Fruit fly (Drosophila melanogaster) whole organism, embryonic: ENCODE results near the gene CG31100.

Experiments used
- CG15514 ChIP-seq: fragments of 200-800 bp; sonication (Bioruptor generic); optimal IDR thresholded peaks from 3 replicates; lab custom pipeline; 2017; ENCODE audit warnings: missing biosample characterization, missing genetic modification characterization, mild to moderate bottlenecking, moderate library complexity, missing genetic modification reagents
- CG8765 ChIP-seq: fragments of 200-800 bp; sonication (Bioruptor generic); IDR thresholded peaks from 2 replicates; pipeline ENCODE4 v1.3.6; 2022; ENCODE audit warnings: missing biosample characterization, missing genetic modification characterization
- Lim3 ChIP-seq: fragments of 200-800 bp; sonication (Bioruptor generic); IDR thresholded peaks from 2 replicates; pipeline ENCODE4 v1.3.6; 2022; ENCODE audit warnings: missing biosample characterization, missing genetic modification characterization
- Vsx1 ChIP-seq: fragments of 200-800 bp; sonication (Bioruptor generic); optimal IDR thresholded peaks from 2 replicates; lab custom pipeline; 2017; ENCODE audit warnings: missing biosample characterization, mild to moderate bottlenecking, missing genetic modification characterization, missing genetic modification reagents
- hth ChIP-seq: fragments of >200 bp; optimal IDR thresholded peaks from 2 replicates; lab custom pipeline; 2017; ENCODE audit warnings: inconsistent platforms
- ken ChIP-seq: fragments of 200-800 bp; sonication (Bioruptor generic); IDR thresholded peaks from 3 replicates; pipeline ENCODE4 v1.3.6; 2022; ENCODE audit warnings: missing biosample characterization, missing genetic modification characterization
- pita ChIP-seq: fragments of 200-800 bp; sonication (Bioruptor generic); optimal IDR thresholded peaks from 2 replicates; lab custom pipeline; 2017; ENCODE audit warnings: missing biosample characterization, mild to moderate bottlenecking, missing genetic modification characterization
- toy ChIP-seq: fragments of 200-800 bp; sonication (Bioruptor generic); IDR thresholded peaks from 2 replicates; pipeline ENCODE4 v1.3.6; 2022; ENCODE audit warnings: missing biosample characterization, missing genetic modification characterization
- vfl ChIP-seq: fragments of 200-800 bp; sonication (Bioruptor generic); optimal IDR thresholded peaks from 2 replicates; lab custom pipeline; 2016; ENCODE audit warnings: missing biosample characterization, missing genetic modification characterization
- zf30C ChIP-seq: fragments of 200-800 bp; sonication (Bioruptor generic); optimal IDR thresholded peaks from 3 replicates; lab custom pipeline; 2018; ENCODE audit warnings: missing biosample characterization, mild to moderate bottlenecking, missing genetic modification characterization

- TF ChIP-seq toy (no peak), pita (GFP tag; lab: Kevin White, UChicago) (no peak), Vsx1 (GFP tag; lab: Kevin White, UChicago) (no peak), CG15514 (GFP tag; lab: Kevin White, UChicago) (no peak), zf30C (no peak), Lim3 (GFP tag; lab: Robert Waterston, UW) (no peak), CG8765 (GFP tag; lab: Robert Waterston, UW) (no peak), vfl (GFP tag; lab: Kevin White, UChicago) (no peak), hth (no peak), ken (GFP tag; lab: Robert Waterston, UW) (no peak)
Observed at dm6 chr3R:8959153-8959552, 44.3 kb downstream of the CG31100 start.
